Fruit fly (Drosophila melanogaster): Measurements from ENCODE around the gene Taf13.

dm6 chr2L:20115865-20116264, 22.2 kb upstream of the Taf13 start:
- no peak for TF ChIP-seq h (GFP tag; optimal IDR thresholded peaks at IDR 0.05)
- TF ChIP-seq fru (GFP tag; optimal IDR thresholded peaks at IDR 0.05) = no peak
- no peak for TF ChIP-seq Dif (GFP tag; optimal IDR thresholded peaks at IDR 0.05; ENCODE audit: partially characterized antibody)
- no peak for TF ChIP-seq usp (GFP tag; optimal IDR thresholded peaks at IDR 0.05)
- TF ChIP-seq Abd-B (GFP tag; optimal IDR thresholded peaks at IDR 0.05) = no peak
- no peak for TF ChIP-seq lola (GFP tag; optimal IDR thresholded peaks at IDR 0.05)
- TF ChIP-seq Dfd (GFP tag; optimal IDR thresholded peaks at IDR 0.05) = no peak
- no peak for TF ChIP-seq dsf (GFP tag; optimal IDR thresholded peaks at IDR 0.05; ENCODE audit: borderline replicate concordance)
- TF ChIP-seq dl (GFP tag; optimal IDR thresholded peaks at IDR 0.05; ENCODE audit: insufficient read depth in 1 of 2, partially characterized antibody in 2 of 2) = no peak
- TF ChIP-seq br (GFP tag; optimal IDR thresholded peaks at IDR 0.05) = no peak
- TF ChIP-seq GATAd (GFP tag; optimal IDR thresholded peaks at IDR 0.05) = no peak

Data from whole organism, wandering third instar larva.